Fruit fly (Drosophila melanogaster) whole organism, embryonic: ENCODE measurements around the gene CG32599.

ENCODE experiments used
- Ada2b ChIP-seq: fragments of 200-800 bp; sonication (Bioruptor generic); IDR thresholded peaks from 2 replicates; pipeline ENCODE4 v1.3.6; 2022; ENCODE audit warnings: missing biosample characterization, missing genetic modification characterization
- CG10209 ChIP-seq: fragments of 200-800 bp; sonication (Bioruptor generic); optimal IDR thresholded peaks from 3 replicates; lab custom pipeline; 2017; ENCODE audit warnings: missing biosample characterization, mild to moderate bottlenecking, missing genetic modification characterization, missing genetic modification reagents
- CG10654 ChIP-seq: fragments of 200-800 bp; sonication (Bioruptor generic); optimal IDR thresholded peaks from 2 replicates; lab custom pipeline; 2016; ENCODE audit warnings: missing biosample characterization, missing genetic modification characterization
- CG12155 ChIP-seq: fragments of 200-800 bp; sonication (Bioruptor generic); optimal IDR thresholded peaks from 3 replicates; lab custom pipeline; 2016; ENCODE audit warnings: missing biosample characterization, missing genetic modification characterization
- CG12744 ChIP-seq: fragments of 200-800 bp; sonication (Bioruptor generic); optimal IDR thresholded peaks from 2 replicates; lab custom pipeline; 2016; ENCODE audit warnings: missing biosample characterization, missing genetic modification characterization
- CG15479 ChIP-seq: fragments of 200-800 bp; sonication (Bioruptor generic); optimal IDR thresholded peaks from 3 replicates; lab custom pipeline; 2019; ENCODE audit warnings: missing biosample characterization, mild to moderate bottlenecking, missing genetic modification characterization, moderate library complexity
- CG1792 ChIP-seq: fragments of 200-800 bp; sonication (Bioruptor generic); optimal IDR thresholded peaks from 2 replicates; lab custom pipeline; 2016; ENCODE audit warnings: missing biosample characterization, missing genetic modification characterization
- CG3065 ChIP-seq: fragments of 200-800 bp; sonication (Bioruptor generic); optimal IDR thresholded peaks from 2 replicates; lab custom pipeline; 2016; ENCODE audit warnings: missing biosample characterization, missing genetic modification characterization
- CG32772 ChIP-seq: fragments of 200-800 bp; sonication (Bioruptor generic); IDR thresholded peaks from 2 replicates; pipeline ENCODE4 v1.3.6; 2022; ENCODE audit warnings: missing biosample characterization, missing genetic modification characterization
- CG4730 ChIP-seq: fragments of 200-800 bp; sonication (Bioruptor generic); IDR thresholded peaks from 2 replicates; pipeline ENCODE4 v1.3.6; 2022; ENCODE audit warnings: missing biosample characterization, missing genetic modification characterization
- CG7372 ChIP-seq: fragments of 200-800 bp; sonication (Bioruptor generic); IDR thresholded peaks from 2 replicates; pipeline ENCODE4 v1.3.6; 2022; ENCODE audit warnings: missing biosample characterization, missing genetic modification characterization
- CG8281 ChIP-seq: fragments of 200-800 bp; sonication (Bioruptor generic); optimal IDR thresholded peaks from 2 replicates; lab custom pipeline; 2018; ENCODE audit warnings: missing biosample characterization, mild to moderate bottlenecking, missing genetic modification characterization, moderate library complexity
- CG8478 ChIP-seq: fragments of >200 bp; optimal IDR thresholded peaks from 2 replicates; lab custom pipeline; 2018
- CG9876 ChIP-seq: fragments of 200-800 bp; sonication (Bioruptor generic); optimal IDR thresholded peaks from 2 replicates; lab custom pipeline; 2016; ENCODE audit warnings: missing biosample characterization, missing genetic modification characterization
- D19B ChIP-seq: fragments of 200-800 bp; sonication (Bioruptor generic); optimal IDR thresholded peaks from 2 replicates; lab custom pipeline; 2017; ENCODE audit warnings: missing biosample characterization, mild to moderate bottlenecking, missing genetic modification characterization
- Dad ChIP-seq: fragments of 200-800 bp; sonication (Bioruptor generic); optimal IDR thresholded peaks from 3 replicates; lab custom pipeline; 2016; ENCODE audit warnings: missing biosample characterization, missing genetic modification characterization
- ERR ChIP-seq: fragments of 200-800 bp; sonication (Bioruptor generic); optimal IDR thresholded peaks from 2 replicates; lab custom pipeline; 2016; ENCODE audit warnings: missing biosample characterization, missing genetic modification characterization
- HLH54F ChIP-seq: fragments of 200-800 bp; sonication (Bioruptor generic); optimal IDR thresholded peaks from 3 replicates; lab custom pipeline; 2016; ENCODE audit warnings: missing biosample characterization, missing genetic modification characterization
- Hand ChIP-seq: fragments of 200-800 bp; sonication (Bioruptor generic); optimal IDR thresholded peaks from 2 replicates; lab custom pipeline; 2017; ENCODE audit warnings: mild to moderate bottlenecking, missing biosample characterization, missing genetic modification reagents, missing genetic modification characterization
- Mes4 ChIP-seq: fragments of 200-800 bp; sonication (Bioruptor generic); optimal IDR thresholded peaks from 2 replicates; lab custom pipeline; 2016; ENCODE audit warnings: missing biosample characterization, missing genetic modification characterization
- PHDP ChIP-seq: fragments of 200-800 bp; sonication (Bioruptor generic); optimal IDR thresholded peaks from 3 replicates; lab custom pipeline; 2018; ENCODE audit warnings: missing biosample characterization, mild to moderate bottlenecking, missing genetic modification characterization, moderate library complexity
- Xbp1 ChIP-seq: fragments of 200-800 bp; sonication (Bioruptor generic); optimal IDR thresholded peaks from 3 replicates; lab custom pipeline; 2016; ENCODE audit warnings: missing biosample characterization, mild to moderate bottlenecking, missing genetic modification characterization
- ab ChIP-seq: fragments of 200-800 bp; sonication (Bioruptor generic); optimal IDR thresholded peaks from 2 replicates; lab custom pipeline; 2016; ENCODE audit warnings: missing biosample characterization, missing genetic modification characterization
- bowl ChIP-seq: fragments of 200-800 bp; sonication (Bioruptor generic); IDR thresholded peaks from 2 replicates; pipeline ENCODE4 v1.3.6; 2022; ENCODE audit warnings: missing biosample characterization, missing genetic modification characterization
- br ChIP-seq: fragments of >200 bp; optimal IDR thresholded peaks from 2 replicates; lab custom pipeline; 2017
- btn ChIP-seq: fragments of 200-800 bp; sonication (Bioruptor generic); optimal IDR thresholded peaks from 2 replicates; lab custom pipeline; 2016; ENCODE audit warnings: missing biosample characterization, missing genetic modification characterization
- chif ChIP-seq, 2 experiments: fragments of 200-800 bp; sonication (Bioruptor generic); optimal IDR thresholded peaks; 3 replicates each; lab custom pipeline; 2016; ENCODE audit warnings: missing biosample characterization in 2 of 2, missing genetic modification characterization in 2 of 2
- dm ChIP-seq: fragments of 200-800 bp; sonication (Bioruptor generic); optimal IDR thresholded peaks from 3 replicates; lab custom pipeline; 2016; ENCODE audit warnings: missing biosample characterization, missing genetic modification characterization
- en ChIP-seq: fragments of 200-800 bp; sonication (Bioruptor generic); optimal IDR thresholded peaks from 2 replicates; lab custom pipeline; 2016; ENCODE audit warnings: missing biosample characterization, missing genetic modification characterization
- fd64A ChIP-seq: fragments of 200-800 bp; sonication (Bioruptor generic); optimal IDR thresholded peaks from 3 replicates; lab custom pipeline; 2018; ENCODE audit warnings: missing biosample characterization, mild to moderate bottlenecking, missing genetic modification characterization
- ftz-f1 ChIP-seq: fragments of 200-800 bp; sonication (Bioruptor generic); optimal IDR thresholded peaks from 2 replicates; lab custom pipeline; 2016; ENCODE audit warnings: missing biosample characterization, missing genetic modification characterization
- gem ChIP-seq: fragments of 200-800 bp; sonication (Bioruptor generic); optimal IDR thresholded peaks from 2 replicates; lab custom pipeline; 2019; ENCODE audit warnings: missing biosample characterization, mild to moderate bottlenecking, missing genetic modification characterization, moderate library complexity
- hkb ChIP-seq, 2 experiments: fragments of 200-800 bp in 1 of 2; fragments of >200 bp in 1 of 2; sonication (Bioruptor generic) in 1 of 2; IDR thresholded peaks in 1 of 2; optimal IDR thresholded peaks in 1 of 2; 2 replicates each; pipeline versions ENCODE4 v1.3.6 to Lab custom; 2017 to 2022; ENCODE audit warnings: missing biosample characterization in 1 of 2, missing genetic modification characterization in 1 of 2
- inv ChIP-seq: fragments of 200-800 bp; sonication (Bioruptor generic); IDR thresholded peaks from 2 replicates; pipeline ENCODE4 v1.3.6; 2022; ENCODE audit warnings: missing biosample characterization, missing genetic modification characterization; ENCODE audit not compliant: partially characterized antibody
- kah ChIP-seq: fragments of 200-800 bp; sonication (Bioruptor generic); optimal IDR thresholded peaks from 2 replicates; lab custom pipeline; 2018; ENCODE audit warnings: missing biosample characterization, mild to moderate bottlenecking, missing genetic modification characterization
- mam ChIP-seq: fragments of 200-800 bp; sonication (Bioruptor generic); optimal IDR thresholded peaks from 3 replicates; lab custom pipeline; 2016; ENCODE audit warnings: missing biosample characterization, missing genetic modification characterization
- nom ChIP-seq: fragments of 200-800 bp; sonication (Bioruptor generic); optimal IDR thresholded peaks from 2 replicates; lab custom pipeline; 2017; ENCODE audit warnings: missing biosample characterization, missing genetic modification characterization, mild to moderate bottlenecking, moderate library complexity, missing genetic modification reagents
- oc ChIP-seq: fragments of 200-800 bp; sonication (Bioruptor generic); optimal IDR thresholded peaks from 2 replicates; lab custom pipeline; 2018; ENCODE audit warnings: missing biosample characterization, mild to moderate bottlenecking, missing genetic modification characterization, moderate library complexity
- pho ChIP-seq: fragments of 200-800 bp; sonication (Bioruptor generic); optimal IDR thresholded peaks from 2 replicates; lab custom pipeline; 2016; ENCODE audit warnings: missing biosample characterization, missing genetic modification characterization
- ranshi ChIP-seq: fragments of 200-800 bp; sonication (Bioruptor generic); IDR thresholded peaks from 2 replicates; pipeline ENCODE4 v1.3.6; 2022; ENCODE audit warnings: missing biosample characterization, missing genetic modification characterization
- sc ChIP-seq, 3 experiments: fragments of >200 bp in 2 of 3; fragments of 200-800 bp in 1 of 3; sonication (Bioruptor generic) in 1 of 3; optimal IDR thresholded peaks; 2 replicates in 2 of 3; 3 replicates in 1 of 3; lab custom pipeline; 2017; ENCODE audit warnings: mild to moderate bottlenecking in 1 of 3, missing biosample characterization in 1 of 3, missing genetic modification characterization in 1 of 3, missing genetic modification reagents in 1 of 3
- seq ChIP-seq: fragments of 200-800 bp; sonication (Bioruptor generic); IDR thresholded peaks from 2 replicates; pipeline ENCODE4 v1.3.6; 2022; ENCODE audit warnings: missing biosample characterization, missing genetic modification characterization
- slbo ChIP-seq: fragments of 200-800 bp; sonication (Bioruptor generic); IDR thresholded peaks from 2 replicates; pipeline ENCODE4 v1.3.6; 2022; ENCODE audit warnings: missing biosample characterization, missing genetic modification characterization
- slou ChIP-seq: fragments of 200-800 bp; sonication (Bioruptor generic); optimal IDR thresholded peaks from 3 replicates; lab custom pipeline; 2016; ENCODE audit warnings: missing biosample characterization, missing genetic modification characterization
- sr ChIP-seq: fragments of 200-800 bp; sonication (Bioruptor generic); IDR thresholded peaks from 3 replicates; pipeline ENCODE4 v1.3.6; 2022; ENCODE audit warnings: missing biosample characterization, missing genetic modification characterization
- toy ChIP-seq: fragments of 200-800 bp; sonication (Bioruptor generic); IDR thresholded peaks from 2 replicates; pipeline ENCODE4 v1.3.6; 2022; ENCODE audit warnings: missing biosample characterization, missing genetic modification characterization
- trh ChIP-seq: fragments of 200-800 bp; sonication (Bioruptor generic); optimal IDR thresholded peaks from 2 replicates; lab custom pipeline; 2016; ENCODE audit warnings: missing biosample characterization, missing genetic modification characterization
- tx ChIP-seq: fragments of 200-800 bp; sonication (Bioruptor generic); optimal IDR thresholded peaks from 2 replicates; lab custom pipeline; 2016; ENCODE audit warnings: missing biosample characterization, missing genetic modification characterization
- vfl ChIP-seq: fragments of 200-800 bp; sonication (Bioruptor generic); optimal IDR thresholded peaks from 2 replicates; lab custom pipeline; 2016; ENCODE audit warnings: missing biosample characterization, missing genetic modification characterization
- vvl ChIP-seq: fragments of 200-800 bp; sonication (Bioruptor generic); IDR thresholded peaks from 2 replicates; pipeline ENCODE4 v1.3.6; 2022; ENCODE audit warnings: missing biosample characterization, missing genetic modification characterization

CG32599 gene

DNA sequence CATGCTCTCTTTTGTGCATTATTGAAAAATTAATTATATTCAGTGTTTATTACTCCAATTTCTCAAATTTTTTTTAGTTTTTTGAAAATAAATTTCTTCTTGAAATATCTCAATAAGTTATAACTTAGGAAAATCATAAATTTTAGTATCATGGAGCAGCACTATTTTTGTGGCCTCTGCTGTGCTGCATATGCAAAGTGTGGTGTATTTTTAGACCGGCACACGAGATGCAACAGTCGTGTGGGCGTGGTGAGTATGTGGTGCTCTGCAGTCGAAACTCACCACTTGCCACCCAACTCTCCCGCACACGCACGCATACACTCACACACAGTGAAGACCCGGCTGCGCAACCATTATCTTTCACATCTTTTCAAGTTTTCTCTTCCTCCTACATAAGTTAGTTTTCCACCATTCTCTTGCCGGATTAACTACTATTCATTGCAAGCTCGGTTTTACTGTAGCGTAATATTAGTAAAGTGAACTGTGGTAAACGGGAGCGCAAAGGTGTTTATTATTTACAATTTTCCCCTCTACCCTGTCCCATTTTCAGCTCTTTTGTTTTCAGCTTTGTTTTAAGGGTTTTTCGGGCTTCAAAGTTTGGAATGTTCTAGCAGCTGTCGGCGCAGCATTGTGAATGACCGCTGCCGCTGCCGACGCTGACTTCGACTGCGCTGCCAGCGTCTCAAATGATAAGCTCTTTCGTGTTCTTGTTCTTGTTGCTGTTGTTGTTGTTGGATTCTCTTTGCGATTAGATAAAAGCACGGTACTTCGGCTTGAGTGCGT, 34.9 kb upstream of the CG32599 start (continued):
- peak; percentile 74 for TF ChIP-seq nom (GFP tag; lab: Kevin White, UChicago)
- TF ChIP-seq D19B (GFP tag; lab: Kevin White, UChicago): no peak
- TF ChIP-seq CG12744: no peak
- TF ChIP-seq tx (GFP tag; lab: Kevin White, UChicago): no peak
- no peak for TF ChIP-seq CG3065 (GFP tag; lab: Kevin White, UChicago)
- TF ChIP-seq chif (GFP tag; optimal IDR thresholded peaks at IDR 0.05; lab: Kevin White, UChicago): peak; percentile 7 to 54
- TF ChIP-seq ERR (GFP tag; lab: Kevin White, UChicago): no peak
- TF ChIP-seq CG1792 (GFP tag; lab: Kevin White, UChicago): no peak
- TF ChIP-seq toy: no peak
- TF ChIP-seq ab (GFP tag; lab: Kevin White, UChicago): no peak
- TF ChIP-seq CG10209: peak; percentile 38
- TF ChIP-seq CG4730: no peak
- TF ChIP-seq ftz-f1 (GFP tag; lab: Kevin White, UChicago): no peak
- TF ChIP-seq HLH54F (GFP tag; lab: Kevin White, UChicago): no peak
- no peak for TF ChIP-seq bowl
- no peak for TF ChIP-seq sr (GFP tag; lab: Robert Waterston, UW)
- peak; percentile 34 for TF ChIP-seq CG10654 (GFP tag; lab: Kevin White, UChicago)
- TF ChIP-seq Xbp1 (GFP tag; lab: Kevin White, UChicago): peak; percentile 62
- no peak for TF ChIP-seq vfl (GFP tag; lab: Kevin White, UChicago)
- TF ChIP-seq CG32772: peak; percentile 53
- peak; percentile 4 for TF ChIP-seq pho (GFP tag; lab: Kevin White, UChicago)
- TF ChIP-seq Hand (GFP tag; lab: Kevin White, UChicago): no peak
- TF ChIP-seq CG7372: 0 out of 2 replicates have a peak, but pooled peaks have one; percentile 29
- TF ChIP-seq oc (tag; lab: Kevin White, UChicago): no peak
- TF ChIP-seq slou (GFP tag; lab: Kevin White, UChicago): no peak
- peak; percentile 80 for TF ChIP-seq gem (tag; lab: Kevin White, UChicago)
- peak; percentile 13 for TF ChIP-seq trh
- TF ChIP-seq CG12155 (GFP tag; lab: Kevin White, UChicago): no peak
- peak; percentile 54 for TF ChIP-seq ranshi
- TF ChIP-seq hkb (optimal IDR thresholded peaks at IDR 0.05; lab: Kevin White, UChicago): no peak
- peak; percentile 82 for TF ChIP-seq hkb (GFP tag; IDR thresholded peaks at IDR 0.05; lab: Robert Waterston, UW)
- TF ChIP-seq br (lab: Kevin White, UChicago): no peak
- TF ChIP-seq en (GFP tag; lab: Kevin White, UChicago): peak; percentile 21
- TF ChIP-seq Ada2b (GFP tag; lab: Robert Waterston, UW): peak; percentile 47
- TF ChIP-seq fd64A (GFP tag; lab: Kevin White, UChicago): no peak
- TF ChIP-seq CG9876 (GFP tag; lab: Kevin White, UChicago): no peak
- no peak for TF ChIP-seq seq (GFP tag; lab: Robert Waterston, UW)
- TF ChIP-seq vvl (GFP tag; lab: Robert Waterston, UW): peak; percentile 91
- peak; percentile 24; the same call in 1 of the 2 replicates for TF ChIP-seq slbo (GFP tag; lab: Robert Waterston, UW)
- TF ChIP-seq CG8478: no peak
- TF ChIP-seq CG8281: peak; percentile 45
- TF ChIP-seq Dad (GFP tag; lab: Kevin White, UChicago): peak; percentile 2
- peak; percentile 19 for TF ChIP-seq CG15479 (GFP tag; lab: Kevin White, UChicago)
- peak; percentile 49 for TF ChIP-seq kah (GFP tag; lab: Kevin White, UChicago)
- TF ChIP-seq inv (GFP tag; lab: Robert Waterston, UW): no peak
- TF ChIP-seq Mes4 (GFP tag; lab: Kevin White, UChicago): peak; percentile 3
- TF ChIP-seq sc (optimal IDR thresholded peaks at IDR 0.05; lab: Kevin White, UChicago): no peak
- peak; percentile 42 for TF ChIP-seq sc (GFP tag; optimal IDR thresholded peaks at IDR 0.05; lab: Kevin White, UChicago)
- TF ChIP-seq PHDP (tag; lab: Kevin White, UChicago): peak; percentile 63
- TF ChIP-seq mam (GFP tag; lab: Kevin White, UChicago): no peak
- no peak for TF ChIP-seq dm
- TF ChIP-seq btn (GFP tag; lab: Kevin White, UChicago): no peak
